Worm (Caenorhabditis elegans): ENCODE measurements around the gene sre-6.
A peak's percentile ranks its signal among the peaks of the same experiment; 100 is the strongest.

Gene sre-6

ce11 chrV:10743649-10744048 lies 18.9 kb downstream of the sre-6 start, which contains the start of gene srj-22:
srj-22 (minus strand) TSS chrV:10743749.
- TF ChIP-seq egl-27 (tag; optimal IDR thresholded peaks at IDR 0.05), result no peak
- no peak for TF ChIP-seq ceh-90 (tag; optimal IDR thresholded peaks at IDR 0.05)
- no peak for TF ChIP-seq fkh-8 (tag; optimal IDR thresholded peaks at IDR 0.05)
- no peak for TF ChIP-seq ztf-11 (tag; optimal IDR thresholded peaks at IDR 0.05)
- no peak for TF ChIP-seq grh-1 (GFP tag; IDR thresholded peaks at IDR 0.05)
- TF ChIP-seq ztf-4 (tag; optimal IDR thresholded peaks at IDR 0.05), result no peak
- TF ChIP-seq alr-1 (tag; optimal IDR thresholded peaks at IDR 0.05; ENCODE audit: borderline replicate concordance), result no peak
- TF ChIP-seq unc-30 (tag; optimal IDR thresholded peaks at IDR 0.05), result no peak
- no peak for TF ChIP-seq ceh-8 (GFP tag; optimal IDR thresholded peaks at IDR 0.05)
- no peak for TF ChIP-seq C16A3.4 (tag; optimal IDR thresholded peaks at IDR 0.05)
- no peak for TF ChIP-seq fkh-4 (tag; optimal IDR thresholded peaks at IDR 0.05; ENCODE audit: borderline replicate concordance)
- no peak for TF ChIP-seq unc-130 (tag; optimal IDR thresholded peaks at IDR 0.05)
- TF ChIP-seq nhr-28 (tag; optimal IDR thresholded peaks at IDR 0.05), result no peak
- no peak for TF ChIP-seq skn-1 (tag; optimal IDR thresholded peaks at IDR 0.05)
- TF ChIP-seq aha-1 (tag; optimal IDR thresholded peaks at IDR 0.05), result no peak

- no peak for TF ChIP-seq ztf-11 (tag; optimal IDR thresholded peaks at IDR 0.05)
- no peak for TF ChIP-seq efl-1 (optimal IDR thresholded peaks at IDR 0.05)
- TF ChIP-seq efl-1 (GFP tag; optimal IDR thresholded peaks at IDR 0.05 in 1 of 2), result peak in 1 of 2 experiments; percentile 69
Observed at ce11 chrV:10741357-10741756, 21.2 kb downstream of the sre-6 start, which contains the start of gene ZC302.3. ZC302.3 (minus strand) TSS chrV:10741457.

- TF ChIP-seq tlp-1 (tag; optimal IDR thresholded peaks at IDR 0.05) (no peak), lsy-2 (tag; optimal IDR thresholded peaks at IDR 0.05) (peak; percentile 65 to 77), nhr-237 (tag; optimal IDR thresholded peaks at IDR 0.05) (no peak), dsc-1 (tag; optimal IDR thresholded peaks at IDR 0.05) (no peak), lin-15B (tag; optimal IDR thresholded peaks at IDR 0.05) (peak; percentile 56), nhr-85 (tag) (peak; percentile 75), ceh-8 (GFP tag; optimal IDR thresholded peaks at IDR 0.05) (no peak), ceh-90 (tag; optimal IDR thresholded peaks at IDR 0.05) (peak; percentile 78), elt-3 (tag; optimal IDR thresholded peaks at IDR 0.05) (peak in 1 of 6 experiments; percentile 13), grh-1 (GFP tag; IDR thresholded peaks at IDR 0.05) (0 out of 2 replicates have a peak, but pooled peaks have one; percentile 18), ama-1 (optimal IDR thresholded peaks at IDR 0.05) (no peak), ceh-82 (tag; optimal IDR thresholded peaks at IDR 0.05) (peak in 2 of 3 experiments; percentile 37), ztf-11 (tag; optimal IDR thresholded peaks at IDR 0.05) (peak in 1 of 2 experiments; percentile 78), nhr-71 (tag; optimal IDR thresholded peaks at IDR 0.05) (peak; percentile 83), ceh-88 (GFP tag; IDR thresholded peaks at IDR 0.05) (no peak), fkh-4 (tag; optimal IDR thresholded peaks at IDR 0.05; ENCODE audit: borderline replicate concordance) (peak; percentile 17), blmp-1 (tag; optimal IDR thresholded peaks at IDR 0.05) (peak; percentile 60), elt-2 (tag; optimal IDR thresholded peaks at IDR 0.05) (peak; percentile 18), nhr-84 (tag; optimal IDR thresholded peaks at IDR 0.05) (no peak), isw-1 (GFP tag; IDR thresholded peaks at IDR 0.05) (peak; percentile 46), egl-13 (tag; optimal IDR thresholded peaks at IDR 0.05) (peak; percentile 41), ces-1 (GFP tag; optimal IDR thresholded peaks at IDR 0.05) (no peak), swsn-7 (tag; optimal IDR thresholded peaks at IDR 0.05) (peak; percentile 75), fos-1 (tag; optimal IDR thresholded peaks at IDR 0.05) (no peak), mdl-1 (tag; optimal IDR thresholded peaks at IDR 0.05) (peak in 1 of 2 experiments; percentile 41), nhr-19 (GFP tag; conservative IDR thresholded peaks at IDR 0.05) (peak; percentile 72), fkh-8 (tag; optimal IDR thresholded peaks at IDR 0.05) (peak; percentile 48), lin-14 (GFP tag; optimal IDR thresholded peaks at IDR 0.05) (no peak), mef-2 (tag; optimal IDR thresholded peaks at IDR 0.05) (no peak), unc-130 (tag; optimal IDR thresholded peaks at IDR 0.05) (peak; percentile 69), sup-37 (GFP tag; optimal IDR thresholded peaks at IDR 0.05) (no peak), C34B4.2 (tag; optimal IDR thresholded peaks at IDR 0.05) (no peak), skn-1 (tag; optimal IDR thresholded peaks at IDR 0.05) (peak; percentile 57), nhr-20 (tag; optimal IDR thresholded peaks at IDR 0.05) (peak; percentile 80), unc-86 (tag; optimal IDR thresholded peaks at IDR 0.05) (peak; percentile 51), hpl-2 (GFP tag; optimal IDR thresholded peaks at IDR 0.05) (no peak), lin-39 (tag; optimal IDR thresholded peaks at IDR 0.05) (no peak), pqm-1 (tag; optimal IDR thresholded peaks at IDR 0.05) (no peak), zag-1 (tag; optimal IDR thresholded peaks at IDR 0.05) (no peak), sptf-1 (tag; optimal IDR thresholded peaks at IDR 0.05) (no peak)
Observed at ce11 chrV:10736756-10737155, 25.8 kb downstream of the sre-6 start, which contains the start of the genes mre-11 and wdr-5.3. mre-11 (minus strand) TSS chrV:10736868. wdr-5.3 (plus strand) TSS chrV:10737116.
